Fruit fly (Drosophila melanogaster): ENCODE measurements around the gene kri.

The kri gene

DNA sequence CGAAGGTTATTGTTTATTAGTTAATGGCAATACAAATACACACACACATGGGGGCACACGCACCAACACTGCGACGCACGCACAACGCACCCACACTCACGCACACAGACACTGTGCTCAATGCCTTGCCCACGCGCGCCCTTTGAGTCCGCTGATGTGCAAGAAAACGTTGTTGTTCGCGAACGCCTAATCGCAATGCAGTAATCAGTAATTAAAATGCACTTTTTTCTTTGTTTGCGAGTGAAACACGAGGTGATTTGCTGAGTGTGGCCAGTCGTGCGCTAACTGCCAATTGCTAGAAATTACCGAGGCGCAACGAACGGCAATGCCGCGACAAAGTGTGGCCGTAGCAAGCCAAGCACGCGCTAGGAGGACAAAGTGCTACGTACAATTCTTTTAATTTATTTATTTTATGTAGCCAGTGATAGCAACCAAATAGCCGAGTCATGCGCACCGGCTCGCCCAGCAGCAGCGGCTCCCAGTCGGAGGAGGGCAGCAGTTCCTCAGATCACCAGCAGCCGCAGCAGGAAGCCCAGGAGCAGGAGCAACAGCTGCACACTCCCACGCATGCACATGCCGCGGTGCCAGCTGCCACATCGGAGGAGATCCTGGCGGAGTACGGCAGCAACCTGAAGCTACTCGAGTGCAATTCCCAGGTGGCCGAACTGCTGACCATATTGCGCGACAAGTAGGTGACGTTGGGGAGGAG lies at the start of gene kri, which contains the start of gene S6k:
TSS of gene kri (plus strand) at position 341 of the 709 bp plus-strand sequence.
TSS of gene S6k (minus strand) at position 299 of the 709 bp plus-strand sequence.
- TF ChIP-seq usp (GFP tag; optimal IDR thresholded peaks at IDR 0.05) (no peak), pan (optimal IDR thresholded peaks at IDR 0.05) (no peak), EcR (GFP tag; optimal IDR thresholded peaks at IDR 0.05) (no peak), Dll (optimal IDR thresholded peaks at IDR 0.05) (no peak), psq (optimal IDR thresholded peaks at IDR 0.05) (no peak), CG8478 (optimal IDR thresholded peaks at IDR 0.05) (no peak)

DNA sequence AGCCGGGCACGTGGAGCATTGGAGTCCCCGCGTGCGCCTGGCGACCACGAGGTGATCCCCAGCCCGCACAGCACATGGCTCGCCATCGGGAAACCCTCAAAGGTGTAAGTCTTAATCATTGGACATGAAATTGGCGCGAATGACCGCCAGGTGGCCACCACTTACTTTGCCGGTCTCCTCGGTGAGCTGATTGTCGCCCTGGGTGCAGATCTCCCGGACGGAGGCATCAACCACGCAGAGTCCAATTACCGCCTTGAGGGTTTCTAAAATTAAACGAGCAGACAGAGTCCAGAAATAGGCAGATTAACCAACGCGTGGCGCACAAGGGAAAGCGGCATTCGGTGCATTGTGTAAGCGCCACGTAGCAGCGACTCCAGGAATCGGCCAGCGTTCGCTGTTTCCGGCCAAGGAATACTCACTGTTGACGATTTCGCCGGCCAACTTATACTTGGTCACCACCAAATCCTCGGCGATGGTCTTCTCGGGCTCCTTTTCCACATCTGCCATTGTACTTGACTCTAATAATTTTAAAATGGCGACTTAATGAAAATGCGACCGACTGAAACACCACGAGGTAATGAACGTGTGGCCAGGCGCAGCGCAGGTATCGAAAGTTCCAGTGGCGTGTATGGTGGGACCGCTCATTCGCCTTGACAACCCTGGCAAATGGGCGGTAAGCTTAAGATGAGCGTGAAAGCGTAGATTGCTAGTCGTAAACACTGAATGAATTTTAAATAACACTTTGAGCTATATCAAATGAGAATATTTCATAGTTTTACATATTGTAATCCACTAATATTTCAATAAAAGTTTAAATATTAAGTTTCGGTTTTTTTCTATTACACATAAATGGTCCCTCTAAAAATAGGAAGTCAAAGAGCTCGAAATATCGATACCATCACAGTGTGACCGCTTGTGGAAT lies 45.6 kb upstream of the kri start, which contains the start of gene CG10576:
TSS of gene CG10576 (minus strand) at position 781 of the 922 bp plus-strand sequence.
- TF ChIP-seq psq (optimal IDR thresholded peaks at IDR 0.05) (no peak), usp (GFP tag; optimal IDR thresholded peaks at IDR 0.05) (no peak), EcR (GFP tag; optimal IDR thresholded peaks at IDR 0.05) (no peak), Dll (optimal IDR thresholded peaks at IDR 0.05) (no peak), CG8478 (optimal IDR thresholded peaks at IDR 0.05) (no peak)

DNA sequence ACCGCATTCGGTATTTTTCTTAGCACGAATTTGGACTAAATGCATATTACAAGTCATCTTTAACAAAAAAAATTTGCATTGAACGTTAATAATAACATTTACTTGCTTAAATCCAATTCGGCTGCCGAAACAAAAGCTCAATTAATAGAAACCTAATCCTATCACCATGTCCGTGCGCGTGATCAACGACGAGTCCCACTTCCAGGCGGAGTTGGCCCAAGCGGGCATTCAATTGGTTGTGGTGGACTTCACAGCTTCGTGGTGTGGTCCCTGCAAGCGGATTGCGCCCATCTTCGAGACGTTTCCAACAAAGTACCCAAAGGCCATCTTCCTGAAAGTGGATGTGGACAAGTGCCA lies 45.0 kb upstream of the kri start, which contains the start of gene Txl:
TSS of gene Txl (plus strand) at position 3 of the 357 bp plus-strand sequence.
- TF ChIP-seq EcR (GFP tag; optimal IDR thresholded peaks at IDR 0.05) (no peak), Dll (optimal IDR thresholded peaks at IDR 0.05) (no peak), CG8478 (optimal IDR thresholded peaks at IDR 0.05) (no peak), pan (optimal IDR thresholded peaks at IDR 0.05) (no peak), psq (optimal IDR thresholded peaks at IDR 0.05) (no peak)

DNA sequence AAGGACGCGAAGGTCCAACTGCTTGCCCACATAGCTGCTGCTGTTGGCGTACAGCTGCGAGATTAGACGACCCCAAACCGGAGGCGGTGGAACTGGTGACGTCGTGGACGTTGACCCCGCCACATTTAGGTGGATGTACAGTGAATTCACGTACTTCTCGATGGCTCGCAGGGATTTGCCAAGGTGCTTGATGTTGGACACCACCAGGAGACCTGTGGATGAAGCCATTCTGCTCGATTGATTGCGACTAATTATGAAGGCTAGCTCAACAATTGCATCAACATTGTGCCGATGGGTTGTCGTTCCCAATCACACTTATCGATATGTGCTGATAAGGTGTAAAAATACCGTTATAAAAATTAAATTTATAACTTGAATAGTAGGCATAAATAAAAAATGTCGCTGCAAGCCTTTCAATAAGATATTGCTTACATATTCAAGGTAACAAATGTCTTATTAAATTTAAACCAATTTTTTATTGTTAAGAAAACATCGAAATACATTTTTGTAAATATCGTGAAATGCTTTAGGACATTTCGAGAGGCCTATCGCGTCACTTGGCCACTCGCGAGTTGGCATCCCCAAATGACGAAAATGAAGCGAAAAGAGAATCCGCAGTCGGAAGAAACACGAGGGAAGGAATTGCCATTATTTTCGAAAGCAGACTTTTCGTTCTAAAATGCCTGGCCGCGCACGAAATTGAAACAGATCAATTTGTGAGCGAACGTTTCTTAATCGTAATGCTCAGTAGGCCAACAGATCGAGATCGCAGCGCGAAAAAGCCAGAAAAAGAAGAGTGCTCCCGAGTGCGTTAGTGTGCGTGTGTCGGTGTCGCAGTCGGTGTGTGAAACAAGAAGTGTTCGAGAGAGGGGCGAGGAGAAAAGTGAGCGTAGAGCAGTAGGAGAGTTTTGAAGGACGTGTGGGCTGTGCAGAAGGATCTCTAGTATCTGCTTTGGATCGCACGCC lies 42.0 kb upstream of the kri start, which contains the start of the genes Ppat-Dpck and scny:
TSS of gene Ppat-Dpck (minus strand) at position 263 of the 966 bp plus-strand sequence.
TSS of gene scny (plus strand) at position 471 of the 966 bp plus-strand sequence.
- TF ChIP-seq usp (GFP tag; optimal IDR thresholded peaks at IDR 0.05) = no peak
- no peak for TF ChIP-seq EcR (GFP tag; optimal IDR thresholded peaks at IDR 0.05)
- TF ChIP-seq pan (optimal IDR thresholded peaks at IDR 0.05) = no peak
- TF ChIP-seq Dll (optimal IDR thresholded peaks at IDR 0.05) = no peak
- TF ChIP-seq CG8478 (optimal IDR thresholded peaks at IDR 0.05) = no peak
- TF ChIP-seq psq (optimal IDR thresholded peaks at IDR 0.05) = no peak

- TF ChIP-seq psq (optimal IDR thresholded peaks at IDR 0.05) (peak; percentile 25), EcR (GFP tag; optimal IDR thresholded peaks at IDR 0.05) (no peak)
Observed at dm6 chr3L:5770113-5770798, 40.5 kb upstream of the kri start.

DNA sequence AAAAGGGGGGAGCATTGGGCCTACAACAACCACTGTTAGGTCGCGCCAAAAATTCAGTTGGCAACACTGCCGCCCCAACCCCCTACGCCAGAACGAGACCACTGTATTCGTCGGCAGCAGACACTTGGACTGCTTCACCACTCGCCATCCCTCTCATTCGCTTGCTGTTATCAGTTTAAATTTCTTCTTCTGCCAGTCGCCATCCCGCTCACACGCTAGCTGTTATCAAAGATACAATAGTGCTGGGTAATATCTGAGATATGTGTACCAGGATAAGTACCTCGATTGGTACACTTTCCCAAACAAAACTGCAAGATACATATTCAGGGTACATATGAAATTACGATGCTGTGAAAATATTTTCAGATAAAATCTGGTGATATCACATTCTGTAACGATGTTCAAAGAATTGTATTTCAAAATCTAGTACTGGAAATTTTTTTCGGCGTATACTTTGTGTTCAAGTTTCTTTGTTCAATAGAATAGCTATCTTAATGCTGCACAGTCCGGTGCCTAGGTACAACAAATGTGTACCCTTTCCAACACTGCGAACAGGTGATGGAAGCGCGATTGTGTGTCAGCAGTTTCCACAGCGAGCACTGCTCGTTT lies 39.9 kb upstream of the kri start:
- no peak for TF ChIP-seq EcR (GFP tag; optimal IDR thresholded peaks at IDR 0.05)
- no peak for TF ChIP-seq usp (GFP tag; optimal IDR thresholded peaks at IDR 0.05)
- TF ChIP-seq Dll (optimal IDR thresholded peaks at IDR 0.05) = no peak
- TF ChIP-seq CG8478 (optimal IDR thresholded peaks at IDR 0.05) = peak; percentile 97
- no peak for TF ChIP-seq psq (optimal IDR thresholded peaks at IDR 0.05)
- no peak for TF ChIP-seq pan (optimal IDR thresholded peaks at IDR 0.05)

dm6 chr3L:5774782-5775181 lies 36.0 kb upstream of the kri start:
- TF ChIP-seq usp (GFP tag; optimal IDR thresholded peaks at IDR 0.05) = no peak
- TF ChIP-seq Dll (optimal IDR thresholded peaks at IDR 0.05) = no peak

dm6 chr3L:5777114-5777513 lies 33.7 kb upstream of the kri start, which contains the start of gene vito:
Gene vito (minus strand): TSS chr3L:5777333.
- TF ChIP-seq usp (GFP tag; optimal IDR thresholded peaks at IDR 0.05) (no peak), psq (optimal IDR thresholded peaks at IDR 0.05) (no peak), EcR (GFP tag; optimal IDR thresholded peaks at IDR 0.05) (no peak), CG8478 (optimal IDR thresholded peaks at IDR 0.05) (no peak), pan (optimal IDR thresholded peaks at IDR 0.05) (no peak), Dll (optimal IDR thresholded peaks at IDR 0.05) (no peak)

- no peak for TF ChIP-seq psq (optimal IDR thresholded peaks at IDR 0.05)
- TF ChIP-seq CG8478 (optimal IDR thresholded peaks at IDR 0.05) = no peak
- TF ChIP-seq EcR (GFP tag; optimal IDR thresholded peaks at IDR 0.05) = no peak
- no peak for TF ChIP-seq Dll (optimal IDR thresholded peaks at IDR 0.05)
- no peak for TF ChIP-seq usp (GFP tag; optimal IDR thresholded peaks at IDR 0.05)
- TF ChIP-seq pan (optimal IDR thresholded peaks at IDR 0.05) = no peak
Observed at dm6 chr3L:5779476-5780401, 31.0 kb upstream of the kri start, which contains the start of the genes Myt1, PGRP-LD and Pmi. Gene Myt1 (minus strand): TSS chr3L:5779591. Gene PGRP-LD (plus strand): TSS chr3L:5780051. Gene Pmi (plus strand): TSS chr3L:5780051.

Data from whole organism.